Fruit fly (Drosophila melanogaster) whole organism, adult: ENCODE data around the gene sunz.

ENCODE experiments used
- CG11617 ChIP-seq: fragments of 200-800 bp; sonication (Bioruptor generic); optimal IDR thresholded peaks from 2 replicates; lab custom pipeline; 2017; ENCODE audit warnings: mild to moderate bottlenecking, missing biosample characterization, missing genetic modification reagents, missing genetic modification characterization
- CG12768 ChIP-seq: fragments of 200-800 bp; sonication (Bioruptor generic); optimal IDR thresholded peaks from 2 replicates; lab custom pipeline; 2017; ENCODE audit warnings: missing biosample characterization, missing genetic modification characterization, mild to moderate bottlenecking, moderate library complexity, missing genetic modification reagents
- CG14711 ChIP-seq: fragments of 200-800 bp; sonication (Bioruptor generic); optimal IDR thresholded peaks from 2 replicates; lab custom pipeline; 2018; ENCODE audit warnings: missing biosample characterization, mild to moderate bottlenecking, missing genetic modification characterization, moderate library complexity
- CG1620 ChIP-seq: fragments of 200-800 bp; sonication (Bioruptor generic); optimal IDR thresholded peaks from 2 replicates; lab custom pipeline; 2016; ENCODE audit warnings: missing biosample characterization, missing genetic modification characterization
- CG33017 ChIP-seq: fragments of 200-800 bp; sonication (Bioruptor generic); optimal IDR thresholded peaks from 2 replicates; lab custom pipeline; 2018; ENCODE audit warnings: missing biosample characterization, mild to moderate bottlenecking, missing genetic modification characterization, moderate library complexity
- CG5204 ChIP-seq: fragments of 200-800 bp; sonication (Bioruptor generic); optimal IDR thresholded peaks from 2 replicates; lab custom pipeline; 2016; ENCODE audit warnings: missing biosample characterization, missing genetic modification characterization
- CG7045 ChIP-seq: fragments of 200-800 bp; sonication (Bioruptor generic); optimal IDR thresholded peaks from 2 replicates; lab custom pipeline; 2017; ENCODE audit warnings: missing biosample characterization, mild to moderate bottlenecking, missing genetic modification characterization
- CG7101 ChIP-seq: fragments of 200-800 bp; sonication (Bioruptor generic); optimal IDR thresholded peaks from 2 replicates; lab custom pipeline; 2018; ENCODE audit warnings: missing biosample characterization, mild to moderate bottlenecking, missing genetic modification characterization, moderate library complexity
- Clk ChIP-seq: fragments of 200-800 bp; sonication (Bioruptor generic); optimal IDR thresholded peaks from 2 replicates; lab custom pipeline; 2017; ENCODE audit warnings: missing biosample characterization, missing genetic modification characterization
- Crg-1 ChIP-seq: fragments of 200-800 bp; sonication (Bioruptor generic); optimal IDR thresholded peaks from 2 replicates; lab custom pipeline; 2016; ENCODE audit warnings: missing biosample characterization, missing genetic modification characterization
- Hr96 ChIP-seq: fragments of 200-800 bp; sonication (Bioruptor generic); optimal IDR thresholded peaks from 2 replicates; lab custom pipeline; 2016; ENCODE audit warnings: missing biosample characterization, missing genetic modification characterization
- Mnt ChIP-seq: fragments of 200-800 bp; sonication (Bioruptor generic); optimal IDR thresholded peaks from 2 replicates; lab custom pipeline; 2016; ENCODE audit warnings: missing biosample characterization, mild to moderate bottlenecking, missing genetic modification characterization
- bab1 ChIP-seq: fragments of 200-800 bp; sonication (Bioruptor generic); optimal IDR thresholded peaks from 3 replicates; lab custom pipeline; 2019; ENCODE audit warnings: missing biosample characterization, mild to moderate bottlenecking, missing genetic modification characterization, moderate library complexity
- cic ChIP-seq: fragments of 200-800 bp; sonication (Bioruptor generic); optimal IDR thresholded peaks from 2 replicates; lab custom pipeline; 2017; ENCODE audit warnings: missing biosample characterization, mild to moderate bottlenecking, missing genetic modification characterization, moderate library complexity
- cnc ChIP-seq, 2 experiments: fragments of >200 bp; optimal IDR thresholded peaks; 2 replicates each; lab custom pipeline; 2017
- kay ChIP-seq: fragments of 200-800 bp; sonication (Bioruptor generic); peaks from one replicate; lab custom pipeline; 2016; ENCODE audit warnings: missing biosample characterization, missing genetic modification characterization, borderline replicate concordance
- ovo ChIP-seq: fragments of 200-800 bp; sonication (Bioruptor generic); optimal IDR thresholded peaks from 2 replicates; lab custom pipeline; 2016; ENCODE audit warnings: missing biosample characterization, missing genetic modification characterization
- pad ChIP-seq: fragments of 200-800 bp; sonication (Bioruptor generic); optimal IDR thresholded peaks from 3 replicates; lab custom pipeline; 2017; ENCODE audit warnings: missing biosample characterization, missing genetic modification characterization, mild to moderate bottlenecking, moderate library complexity, missing genetic modification reagents
- tj ChIP-seq: fragments of 200-800 bp; sonication (Bioruptor generic); optimal IDR thresholded peaks from 3 replicates; lab custom pipeline; 2017; ENCODE audit warnings: missing biosample characterization, mild to moderate bottlenecking, missing genetic modification characterization, moderate library complexity
- toe ChIP-seq: fragments of 200-800 bp; sonication (Bioruptor generic); optimal IDR thresholded peaks from 2 replicates; lab custom pipeline; 2016; ENCODE audit warnings: missing biosample characterization, missing genetic modification characterization

The sunz gene

DNA sequence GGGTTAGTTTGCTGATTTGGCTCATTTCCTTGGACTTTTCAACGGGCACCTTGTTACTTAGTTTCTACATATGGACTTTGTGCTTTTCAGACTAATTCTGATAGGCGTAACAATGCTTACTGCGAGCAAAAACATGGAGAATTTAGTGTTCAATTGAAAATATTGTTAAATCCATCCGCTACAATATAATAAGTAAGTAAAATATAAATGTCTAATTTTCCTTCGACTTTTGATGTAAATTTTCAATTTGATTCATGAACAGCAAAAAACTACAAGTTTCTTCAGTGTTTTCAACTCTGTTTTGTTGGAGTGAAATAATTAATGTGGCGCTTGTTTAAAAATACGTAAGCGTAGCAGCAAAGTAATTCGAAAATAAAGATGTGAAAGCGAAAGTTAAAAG, 21.1 kb upstream of the sunz start, which contains the start of gene glob2:
TSS of gene glob2 (minus strand) at position 101 of the 400 bp plus-strand sequence.
- TF ChIP-seq CG7101 (no peak), Mnt (GFP tag; lab: Kevin White, UChicago) (no peak), bab1 (GFP tag; lab: Kevin White, UChicago) (no peak), toe (GFP tag; lab: Kevin White, UChicago) (no peak), ovo (GFP tag; lab: Kevin White, UChicago) (no peak), cic (GFP tag; lab: Kevin White, UChicago) (no peak), CG5204 (GFP tag; lab: Kevin White, UChicago) (no peak), kay (no peak), tj (no peak), CG14711 (tag; lab: Kevin White, UChicago) (no peak), CG7045 (GFP tag; lab: Kevin White, UChicago) (no peak), Crg-1 (GFP tag; lab: Kevin White, UChicago) (no peak), pad (GFP tag; lab: Kevin White, UChicago) (no peak), Clk (no peak), cnc (optimal IDR thresholded peaks at IDR 0.05; lab: Kevin White, UChicago) (no peak), CG11617 (GFP tag; lab: Kevin White, UChicago) (no peak), CG12768 (GFP tag; lab: Kevin White, UChicago) (no peak), CG33017 (no peak), CG1620 (GFP tag; lab: Kevin White, UChicago) (no peak)

DNA sequence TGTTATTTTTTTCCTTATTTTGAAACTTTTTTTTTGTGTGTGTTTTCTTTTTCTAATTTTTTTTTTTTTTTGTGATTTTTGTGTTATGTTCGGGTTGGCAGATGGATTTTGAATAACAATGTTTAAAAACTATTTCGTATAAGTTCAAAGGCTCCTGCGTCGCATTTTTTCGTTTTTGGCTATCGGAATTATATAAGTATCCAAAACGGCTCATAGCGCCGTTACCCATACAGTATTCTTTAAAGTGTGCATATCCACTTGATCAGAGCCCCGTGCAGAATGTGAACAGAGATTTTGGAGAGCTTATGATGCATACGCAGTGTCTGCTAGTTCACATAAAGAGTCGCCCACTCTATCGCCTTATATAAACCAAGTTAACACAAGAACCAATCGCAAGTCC, 2.2 kb upstream of the sunz start, which contains the start of gene sowi:
TSS of gene sowi (minus strand) at position 101 of the 400 bp plus-strand sequence.
- TF ChIP-seq Crg-1 (GFP tag; lab: Kevin White, UChicago) (no peak), Mnt (GFP tag; lab: Kevin White, UChicago) (no peak), kay (no peak), toe (GFP tag; lab: Kevin White, UChicago) (no peak), Clk (no peak), tj (no peak), CG12768 (GFP tag; lab: Kevin White, UChicago) (no peak), CG14711 (tag; lab: Kevin White, UChicago) (no peak), CG7045 (GFP tag; lab: Kevin White, UChicago) (no peak), ovo (GFP tag; lab: Kevin White, UChicago) (no peak), CG33017 (no peak), cnc (optimal IDR thresholded peaks at IDR 0.05; lab: Kevin White, UChicago) (no peak), CG5204 (GFP tag; lab: Kevin White, UChicago) (no peak), CG1620 (GFP tag; lab: Kevin White, UChicago) (no peak), CG7101 (no peak), Hr96 (GFP tag; lab: Kevin White, UChicago) (no peak), CG11617 (GFP tag; lab: Kevin White, UChicago) (no peak), pad (GFP tag; lab: Kevin White, UChicago) (no peak), cic (GFP tag; lab: Kevin White, UChicago) (no peak), bab1 (GFP tag; lab: Kevin White, UChicago) (no peak)

DNA sequence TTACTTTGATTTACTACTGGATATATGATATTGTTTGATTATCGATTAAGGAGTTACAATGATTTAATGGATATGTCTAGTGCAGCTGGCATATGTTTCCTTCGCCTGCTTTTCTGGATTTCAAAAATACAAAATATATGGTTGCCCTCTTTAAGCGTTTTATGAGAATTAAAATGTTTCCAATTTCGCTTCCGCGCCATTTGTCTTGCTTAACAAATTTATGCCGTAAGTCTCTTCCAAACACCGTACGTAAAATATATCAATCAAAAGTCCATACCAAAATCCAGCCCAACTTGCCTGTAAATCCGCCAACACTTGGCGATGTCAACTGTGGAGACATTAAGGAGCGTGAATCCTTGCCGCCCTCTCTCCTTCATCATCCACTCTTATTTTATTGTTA, 730 bp upstream of the sunz start, which contains the start of gene CG15177:
TSS of gene CG15177 (minus strand) at position 101 of the 400 bp plus-strand sequence.
- TF ChIP-seq pad (GFP tag; lab: Kevin White, UChicago) (no peak), CG33017 (no peak), CG12768 (GFP tag; lab: Kevin White, UChicago) (no peak), ovo (GFP tag; lab: Kevin White, UChicago) (no peak), CG1620 (GFP tag; lab: Kevin White, UChicago) (no peak), Clk (no peak), CG7101 (no peak), CG7045 (GFP tag; lab: Kevin White, UChicago) (no peak), Crg-1 (GFP tag; lab: Kevin White, UChicago) (no peak), Mnt (GFP tag; lab: Kevin White, UChicago) (no peak), CG5204 (GFP tag; lab: Kevin White, UChicago) (no peak)

DNA sequence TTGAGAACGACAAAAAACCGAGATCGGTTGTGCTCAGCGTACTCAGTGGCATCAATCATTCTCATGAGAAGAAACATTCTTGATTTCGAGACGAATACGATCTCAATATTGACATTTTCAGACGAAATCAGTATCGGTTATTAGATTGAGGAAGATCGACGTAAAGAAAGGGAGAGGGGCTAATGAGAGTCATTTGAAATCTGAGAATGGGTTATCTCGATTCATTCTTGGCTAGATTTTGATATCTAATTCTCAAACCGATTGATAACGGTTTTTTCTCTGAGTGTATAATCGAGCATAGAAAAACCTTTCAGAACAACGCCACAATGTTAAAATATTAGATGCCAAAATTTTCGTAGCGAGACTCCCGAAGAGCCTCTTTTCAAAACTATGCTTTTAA, 11.0 kb downstream of the sunz start, which contains the start of gene CG31286:
TSS of gene CG31286 (plus strand) at position 301 of the 400 bp plus-strand sequence.
- TF ChIP-seq kay (no peak), ovo (GFP tag; lab: Kevin White, UChicago) (no peak), CG33017 (no peak), CG11617 (GFP tag; lab: Kevin White, UChicago) (no peak), cnc (optimal IDR thresholded peaks at IDR 0.05; lab: Kevin White, UChicago) (no peak), CG12768 (GFP tag; lab: Kevin White, UChicago) (no peak), CG7101 (no peak), CG5204 (GFP tag; lab: Kevin White, UChicago) (no peak), Crg-1 (GFP tag; lab: Kevin White, UChicago) (no peak), Hr96 (GFP tag; lab: Kevin White, UChicago) (no peak)

DNA sequence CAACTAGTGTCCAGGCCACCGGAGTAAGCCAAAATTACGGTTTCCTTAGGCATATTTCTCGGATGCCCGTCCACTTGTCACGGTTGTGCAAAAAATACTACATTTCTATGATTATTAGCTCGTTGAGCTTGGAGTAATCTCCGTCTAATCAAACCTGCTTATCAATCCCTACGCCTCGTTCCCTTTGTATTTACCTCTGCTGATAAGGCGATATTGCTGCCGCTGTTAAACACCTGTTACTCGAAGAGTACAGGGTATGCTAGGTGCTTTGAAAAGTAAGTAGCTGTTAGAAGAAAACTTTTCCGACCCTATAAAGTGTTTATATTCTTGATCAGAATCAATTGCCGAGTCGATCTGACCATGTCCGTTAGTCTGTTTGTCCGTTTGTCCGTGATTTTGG, 14.4 kb downstream of the sunz start, which contains the start of gene Ass:
TSS of gene Ass (minus strand) at position 101 of the 400 bp plus-strand sequence.
- TF ChIP-seq Clk (no peak), cic (GFP tag; lab: Kevin White, UChicago) (peak; percentile 34)

DNA sequence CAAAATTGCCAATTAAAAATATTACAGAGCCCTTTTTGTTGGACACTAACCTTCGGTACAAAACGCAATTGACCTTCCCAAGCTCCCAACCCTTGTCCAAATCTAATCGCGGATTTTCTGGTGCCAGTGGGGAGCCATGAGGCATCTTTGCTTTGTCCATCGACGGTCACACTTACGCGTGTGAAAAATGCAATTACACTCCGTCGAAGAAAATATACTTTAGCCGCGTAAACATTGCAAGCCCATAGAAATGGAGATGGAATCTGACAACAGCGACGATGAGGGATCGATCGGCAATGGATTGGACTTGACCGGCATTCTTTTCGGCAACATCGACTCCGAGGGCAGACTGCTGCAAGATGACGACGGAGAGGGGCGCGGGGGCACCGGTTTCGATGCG, 16.8 kb downstream of the sunz start, which contains the start of gene Taf1:
TSS of gene Taf1 (plus strand) at position 150 of the 400 bp plus-strand sequence.
- TF ChIP-seq toe (GFP tag; lab: Kevin White, UChicago) (peak; percentile 60), CG33017 (no peak), Mnt (GFP tag; lab: Kevin White, UChicago) (peak; percentile 20), Hr96 (GFP tag; lab: Kevin White, UChicago) (peak; percentile 20), CG12768 (GFP tag; lab: Kevin White, UChicago) (peak; percentile 39), bab1 (GFP tag; lab: Kevin White, UChicago) (peak; percentile 17), CG14711 (tag; lab: Kevin White, UChicago) (no peak), CG7045 (GFP tag; lab: Kevin White, UChicago) (no peak)
